Worm (Caenorhabditis elegans): Measurements from ENCODE around the gene M01F1.9.

M01F1.9 gene

ce11 chrIII:3482291-3482690, 16.6 kb downstream of the M01F1.9 start, which contains the start of gene C34C12.6:
TSS of gene C34C12.6 (plus strand) at chrIII:3482591.
- TF ChIP-seq him-1 (tag; optimal IDR thresholded peaks at IDR 0.05) (no peak), dao-5 (tag; optimal IDR thresholded peaks at IDR 0.05) (no peak), W03F9.2 (tag; optimal IDR thresholded peaks at IDR 0.05) (no peak)

DNA sequence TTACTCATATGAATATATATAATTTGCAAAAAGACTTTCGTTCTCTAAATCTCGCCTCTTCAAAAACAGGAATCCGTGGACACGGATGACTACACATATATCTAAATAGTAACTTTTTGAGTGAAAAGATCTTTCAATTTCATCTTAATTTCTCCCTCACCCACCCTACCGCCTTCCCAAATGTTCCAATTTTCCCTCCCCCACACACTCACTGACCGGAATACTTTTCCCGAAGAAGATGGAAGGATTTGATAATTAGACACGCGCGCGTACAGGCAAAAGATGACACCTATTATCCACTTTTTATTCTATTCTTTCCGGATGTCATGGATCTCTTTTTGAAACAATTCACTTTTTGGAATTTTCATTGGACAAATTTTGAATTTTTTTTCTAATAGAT, 17.9 kb downstream of the M01F1.9 start:
- TF ChIP-seq dao-5 (tag; optimal IDR thresholded peaks at IDR 0.05) = no peak
- TF ChIP-seq him-1 (tag; optimal IDR thresholded peaks at IDR 0.05) = no peak
- TF ChIP-seq W03F9.2 (tag; optimal IDR thresholded peaks at IDR 0.05) = no peak

ce11 chrIII:3480236-3480635, 18.6 kb downstream of the M01F1.9 start:
- no peak for TF ChIP-seq dao-5 (tag; optimal IDR thresholded peaks at IDR 0.05)
- TF ChIP-seq W03F9.2 (tag; optimal IDR thresholded peaks at IDR 0.05) = no peak
- TF ChIP-seq him-1 (tag; optimal IDR thresholded peaks at IDR 0.05) = no peak

DNA sequence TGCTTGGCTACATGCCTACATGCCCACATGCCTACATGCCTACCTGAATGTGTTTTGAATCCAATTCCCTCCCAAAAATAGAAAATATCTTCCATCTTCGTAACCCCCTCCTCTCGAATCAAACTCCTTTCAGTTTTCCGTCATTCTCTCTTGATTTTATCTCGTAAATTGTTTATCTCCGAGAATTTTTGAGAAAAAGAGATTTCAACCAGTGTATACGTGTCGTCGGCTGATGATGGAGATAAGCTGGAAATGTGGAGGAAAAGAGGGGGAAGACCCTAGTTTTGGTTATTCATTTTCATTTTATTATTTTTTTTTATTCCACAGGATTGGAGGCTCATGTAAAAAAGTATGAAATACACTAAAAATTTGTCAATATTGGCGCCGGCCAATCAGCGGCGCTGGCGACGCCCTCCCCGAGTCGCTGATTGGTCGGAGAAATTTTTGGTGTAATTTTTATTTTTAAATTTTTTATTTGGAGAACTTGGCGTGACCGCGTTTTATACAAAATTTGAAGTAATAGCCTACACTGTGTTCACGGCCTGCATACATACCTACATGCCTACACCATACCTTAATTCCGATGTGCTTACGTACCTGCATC, 20.0 kb downstream of the M01F1.9 start:
- no peak for TF ChIP-seq dao-5 (tag; optimal IDR thresholded peaks at IDR 0.05)
- TF ChIP-seq him-1 (tag; optimal IDR thresholded peaks at IDR 0.05) = no peak
- no peak for TF ChIP-seq W03F9.2 (tag; optimal IDR thresholded peaks at IDR 0.05)

DNA sequence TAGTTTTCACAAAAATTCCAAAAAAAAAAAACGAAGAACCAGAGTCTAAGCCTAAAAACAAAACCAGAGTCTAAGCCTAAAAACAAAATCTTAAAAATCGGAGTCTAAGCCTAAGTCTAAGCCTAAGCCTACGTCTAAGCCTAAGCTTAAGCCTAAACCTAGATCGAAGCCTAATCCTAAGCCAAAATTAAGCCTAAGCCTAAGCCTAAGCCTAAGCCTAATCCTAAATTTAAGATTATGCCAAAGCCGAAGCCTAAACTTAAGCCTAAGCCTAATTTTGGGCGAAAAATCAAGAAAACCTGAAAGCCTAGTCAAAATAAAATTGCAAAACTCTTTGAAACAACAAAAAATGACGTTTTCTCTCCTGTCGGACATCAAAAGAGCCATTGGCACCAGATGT, 21.5 kb downstream of the M01F1.9 start:
- TF ChIP-seq him-1 (tag; optimal IDR thresholded peaks at IDR 0.05) = no peak
- no peak for TF ChIP-seq W03F9.2 (tag; optimal IDR thresholded peaks at IDR 0.05)
- TF ChIP-seq dao-5 (tag; optimal IDR thresholded peaks at IDR 0.05) = no peak

- no peak for TF ChIP-seq him-1 (tag; optimal IDR thresholded peaks at IDR 0.05)
- no peak for TF ChIP-seq dao-5 (tag; optimal IDR thresholded peaks at IDR 0.05)
- TF ChIP-seq W03F9.2 (tag; optimal IDR thresholded peaks at IDR 0.05) = no peak
These were observed 22.6 kb downstream of the M01F1.9 start for ce11 chrIII:3476245-3476644.

DNA sequence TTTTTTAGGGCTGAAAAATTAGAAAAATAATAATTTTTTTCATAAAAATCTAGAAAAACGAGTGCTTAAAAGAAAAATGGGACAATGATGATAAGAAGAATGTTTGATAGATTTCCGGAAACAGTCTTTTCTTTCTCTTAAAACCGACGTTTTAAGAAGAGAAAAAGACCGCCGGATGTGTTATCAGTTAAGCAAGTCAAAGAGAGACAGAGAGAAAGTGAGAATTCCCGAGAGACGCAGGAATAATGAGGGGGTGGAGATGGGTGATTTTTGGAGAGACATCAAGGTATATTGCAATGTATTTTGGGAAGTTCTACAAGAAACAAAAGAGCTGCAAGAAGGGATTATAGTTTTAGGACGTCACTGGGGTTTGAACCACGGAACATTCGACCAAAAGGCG, 23.4 kb downstream of the M01F1.9 start, which contains the start of gene C34C12.9:
C34C12.9 (minus strand) TSS at position 16 of the 400 bp plus-strand sequence.
- TF ChIP-seq W03F9.2 (tag; optimal IDR thresholded peaks at IDR 0.05) (no peak), dao-5 (tag; optimal IDR thresholded peaks at IDR 0.05) (no peak), him-1 (tag; optimal IDR thresholded peaks at IDR 0.05) (no peak)

- TF ChIP-seq W03F9.2 (tag; optimal IDR thresholded peaks at IDR 0.05) (no peak), dao-5 (tag; optimal IDR thresholded peaks at IDR 0.05) (no peak), him-1 (tag; optimal IDR thresholded peaks at IDR 0.05) (no peak)
These were observed 23.8 kb downstream of the M01F1.9 start for ce11 chrIII:3475014-3475413.

- TF ChIP-seq dao-5 (tag; optimal IDR thresholded peaks at IDR 0.05) (no peak), him-1 (tag; optimal IDR thresholded peaks at IDR 0.05) (no peak), W03F9.2 (tag; optimal IDR thresholded peaks at IDR 0.05) (no peak)
These were observed 27.3 kb downstream of the M01F1.9 start, which contains the start of gene rsu-1 for ce11 chrIII:3471403-3472053. TSS of gene rsu-1 (plus strand) at chrIII:3472003.

ce11 chrIII:3470973-3471372, 27.9 kb downstream of the M01F1.9 start:
- TF ChIP-seq him-1 (tag; optimal IDR thresholded peaks at IDR 0.05) (no peak), W03F9.2 (tag; optimal IDR thresholded peaks at IDR 0.05) (no peak), dao-5 (tag; optimal IDR thresholded peaks at IDR 0.05) (no peak)

- no peak for TF ChIP-seq dao-5 (tag; optimal IDR thresholded peaks at IDR 0.05)
- no peak for TF ChIP-seq W03F9.2 (tag; optimal IDR thresholded peaks at IDR 0.05)
- TF ChIP-seq him-1 (tag; optimal IDR thresholded peaks at IDR 0.05) = no peak
These were observed 28.4 kb downstream of the M01F1.9 start for ce11 chrIII:3470433-3470832.

DNA sequence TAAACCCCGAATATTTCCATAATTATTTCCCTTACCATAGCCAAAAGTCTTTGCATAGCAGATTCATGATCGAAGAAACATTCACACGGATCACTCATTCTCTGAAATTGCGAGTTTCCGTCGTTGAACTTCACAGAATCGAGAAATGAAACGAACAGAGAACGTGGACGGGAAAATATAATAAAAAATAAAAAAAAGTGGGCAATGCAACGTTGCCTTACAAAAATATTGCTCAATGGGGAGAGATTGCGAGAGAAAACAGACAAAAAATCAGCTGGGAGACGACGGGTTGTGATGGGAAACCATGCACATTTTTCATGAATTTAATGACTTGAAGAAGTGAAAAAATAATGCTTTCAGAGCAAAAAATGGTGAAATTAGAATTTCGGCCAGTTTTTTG, 29.2 kb downstream of the M01F1.9 start, which contains the start of gene smim-14:
smim-14 (minus strand) TSS at position 101 of the 400 bp plus-strand sequence.
- TF ChIP-seq dao-5 (tag; optimal IDR thresholded peaks at IDR 0.05) (no peak), him-1 (tag; optimal IDR thresholded peaks at IDR 0.05) (no peak), W03F9.2 (tag; optimal IDR thresholded peaks at IDR 0.05) (no peak)

ce11 chrIII:3468384-3468783, 30.5 kb downstream of the M01F1.9 start:
- TF ChIP-seq dao-5 (tag; optimal IDR thresholded peaks at IDR 0.05) (no peak), W03F9.2 (tag; optimal IDR thresholded peaks at IDR 0.05) (no peak), him-1 (tag; optimal IDR thresholded peaks at IDR 0.05) (no peak)

- no peak for TF ChIP-seq dao-5 (tag; optimal IDR thresholded peaks at IDR 0.05)
- no peak for TF ChIP-seq W03F9.2 (tag; optimal IDR thresholded peaks at IDR 0.05)
- no peak for TF ChIP-seq him-1 (tag; optimal IDR thresholded peaks at IDR 0.05)
These were observed 31.8 kb downstream of the M01F1.9 start for ce11 chrIII:3467013-3467412.

All from whole organism, L4/young adult.